Worm (Caenorhabditis elegans) whole organism, midembryonic: ENCODE measurements around the gene B0334.5.

ENCODE experiments used
- T22C8.4 ChIP-seq: fragments of 200-800 bp; sonication (Bioruptor generic); IDR thresholded peaks from 2 replicates; pipeline ENCODE4 v1.3.6; 2022; ENCODE audit warnings: missing genetic modification characterization, missing compliant biosample characterization
- cog-1 ChIP-seq: sonication (generic microtip); optimal IDR thresholded peaks from 2 replicates; lab custom pipeline; 2016; ENCODE audit warnings: missing genetic modification characterization, missing compliant biosample characterization
- flt-1 ChIP-seq: fragments of 200-800 bp; sonication (Bioruptor generic); IDR thresholded peaks from 2 replicates; pipeline ENCODE4 v1.3.6; 2022; ENCODE audit warnings: missing genetic modification characterization, missing compliant biosample characterization
- klf-2 ChIP-seq: fragments of 200-800 bp; sonication (Bioruptor generic); conservative IDR thresholded peaks from 2 replicates; pipeline ENCODE4 v1.3.6; 2022; ENCODE audit warnings: missing genetic modification reagents, missing genetic modification characterization, missing compliant biosample characterization
- med-1 ChIP-seq: sonication (generic microtip); optimal IDR thresholded peaks from 2 replicates; lab custom pipeline; 2017; ENCODE audit warnings: missing genetic modification characterization, mild to moderate bottlenecking, missing compliant biosample characterization, antibody characterized with exemption, missing genetic modification reagents; ENCODE audit not compliant: insufficient read depth
- tab-1 ChIP-seq: fragments of 200-800 bp; sonication (Bioruptor generic); IDR thresholded peaks from 2 replicates; pipeline ENCODE4 v1.3.6; 2022; ENCODE audit warnings: missing genetic modification characterization, missing compliant biosample characterization
- ztf-23 ChIP-seq: fragments of 200-800 bp; sonication (Bioruptor generic); IDR thresholded peaks from 2 replicates; pipeline ENCODE4 v1.3.6; 2022; ENCODE audit warnings: missing genetic modification reagents, missing genetic modification characterization, missing compliant biosample characterization
- ztf-29 ChIP-seq: fragments of 200-800 bp; sonication (Bioruptor generic); IDR thresholded peaks from 2 replicates; pipeline ENCODE4 v1.3.6; 2022; ENCODE audit warnings: missing genetic modification reagents, missing genetic modification characterization, missing compliant biosample characterization

DNA sequence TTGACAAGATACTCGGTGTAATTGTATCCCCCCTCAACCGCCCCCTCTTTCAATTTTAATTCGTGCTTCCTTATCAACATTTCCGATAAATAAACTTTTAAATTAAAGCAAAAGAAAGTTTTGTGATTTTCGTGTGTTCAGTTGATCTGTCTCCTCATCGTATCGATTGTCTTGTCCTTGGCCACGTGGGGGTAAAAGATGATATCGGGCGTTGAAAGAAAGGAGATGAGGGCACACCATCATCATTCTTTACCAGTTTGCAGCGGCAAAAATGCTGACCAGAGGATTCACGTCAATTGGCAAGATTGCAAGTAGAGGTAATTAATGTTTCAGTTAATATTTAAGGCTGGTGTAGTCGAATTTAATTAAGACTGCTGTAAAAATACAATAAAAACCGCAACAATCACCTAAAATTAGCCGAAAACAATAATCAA is 49.8 kb downstream of the B0334.5 start, which contains the start of gene F54D5.7:
- no peak for TF ChIP-seq tab-1 (GFP tag; lab: Robert Waterston, UW)
- no peak for TF ChIP-seq klf-2
- TF ChIP-seq ztf-23 (GFP tag; lab: Robert Waterston, UW), result no peak
- no peak for TF ChIP-seq cog-1
- no peak for TF ChIP-seq ztf-29
- TF ChIP-seq flt-1 (GFP tag; lab: Robert Waterston, UW), result 0 out of 2 replicates have a peak, but pooled peaks have one; percentile 13
- TF ChIP-seq med-1 (GFP tag; lab: Kevin White, UChicago), result no peak
- no peak for TF ChIP-seq T22C8.4 (GFP tag; lab: Robert Waterston, UW)
